Worm (Caenorhabditis elegans) whole organism, midembryonic: Measurements from ENCODE around the gene ZK945.8.

ENCODE experiments used
- T22C8.4 ChIP-seq: fragments of 200-800 bp; sonication (Bioruptor generic); IDR thresholded peaks from 2 replicates; pipeline ENCODE4 v1.3.6; 2022; ENCODE audit warnings: missing genetic modification characterization, missing compliant biosample characterization
- cog-1 ChIP-seq: sonication (generic microtip); optimal IDR thresholded peaks from 2 replicates; lab custom pipeline; 2016; ENCODE audit warnings: missing genetic modification characterization, missing compliant biosample characterization
- flt-1 ChIP-seq: fragments of 200-800 bp; sonication (Bioruptor generic); IDR thresholded peaks from 2 replicates; pipeline ENCODE4 v1.3.6; 2022; ENCODE audit warnings: missing genetic modification characterization, missing compliant biosample characterization
- klf-2 ChIP-seq: fragments of 200-800 bp; sonication (Bioruptor generic); conservative IDR thresholded peaks from 2 replicates; pipeline ENCODE4 v1.3.6; 2022; ENCODE audit warnings: missing genetic modification reagents, missing genetic modification characterization, missing compliant biosample characterization
- med-1 ChIP-seq: sonication (generic microtip); optimal IDR thresholded peaks from 2 replicates; lab custom pipeline; 2017; ENCODE audit warnings: missing genetic modification characterization, mild to moderate bottlenecking, missing compliant biosample characterization, antibody characterized with exemption, missing genetic modification reagents; ENCODE audit not compliant: insufficient read depth
- tab-1 ChIP-seq: fragments of 200-800 bp; sonication (Bioruptor generic); IDR thresholded peaks from 2 replicates; pipeline ENCODE4 v1.3.6; 2022; ENCODE audit warnings: missing genetic modification characterization, missing compliant biosample characterization
- ztf-23 ChIP-seq: fragments of 200-800 bp; sonication (Bioruptor generic); IDR thresholded peaks from 2 replicates; pipeline ENCODE4 v1.3.6; 2022; ENCODE audit warnings: missing genetic modification reagents, missing genetic modification characterization, missing compliant biosample characterization
- ztf-29 ChIP-seq: fragments of 200-800 bp; sonication (Bioruptor generic); IDR thresholded peaks from 2 replicates; pipeline ENCODE4 v1.3.6; 2022; ENCODE audit warnings: missing genetic modification reagents, missing genetic modification characterization, missing compliant biosample characterization

- TF ChIP-seq med-1: no peak
- no peak for TF ChIP-seq ztf-29 (GFP tag; lab: Robert Waterston, UW)
- no peak for TF ChIP-seq cog-1 (tag; lab: Kevin White, UChicago)
- TF ChIP-seq flt-1 (GFP tag; lab: Robert Waterston, UW): no peak
- TF ChIP-seq tab-1: no peak
- TF ChIP-seq klf-2: no peak
- no peak for TF ChIP-seq T22C8.4
- TF ChIP-seq ztf-23 (GFP tag; lab: Robert Waterston, UW): no peak
Measured at ce11 chrII:10121725-10122124, 13.3 kb downstream of the ZK945.8 start, which contains the start of gene lov-1.
